Fruit fly (Drosophila melanogaster) whole organism, prepupa: ENCODE results near the gene CG33648.

Experiments used
- Blimp-1 ChIP-seq: fragments of 200-800 bp; sonication (Bioruptor generic); optimal IDR thresholded peaks from 3 replicates; lab custom pipeline; 2017; ENCODE audit warnings: missing biosample characterization, missing genetic modification characterization, mild to moderate bottlenecking, moderate library complexity, missing genetic modification reagents
- CG10631 ChIP-seq: fragments of 200-800 bp; sonication (Bioruptor generic); optimal IDR thresholded peaks from 2 replicates; lab custom pipeline; 2016; ENCODE audit warnings: missing biosample characterization, missing genetic modification characterization
- CG10669 ChIP-seq: fragments of 200-800 bp; sonication (Bioruptor generic); optimal IDR thresholded peaks from 3 replicates; lab custom pipeline; 2018; ENCODE audit warnings: missing biosample characterization, mild to moderate bottlenecking, missing genetic modification characterization, moderate library complexity
- CG11294 ChIP-seq: fragments of 200-800 bp; sonication (Bioruptor generic); IDR thresholded peaks from 2 replicates; pipeline ENCODE4 v1.3.6; 2022; ENCODE audit warnings: missing biosample characterization, missing genetic modification characterization
- CG11762 ChIP-seq: fragments of 200-800 bp; sonication (Bioruptor generic); optimal IDR thresholded peaks from 3 replicates; lab custom pipeline; 2016; ENCODE audit warnings: missing biosample characterization, missing genetic modification characterization; ENCODE audit not compliant: insufficient read depth
- CG15336 ChIP-seq: fragments of 200-800 bp; sonication (Bioruptor generic); IDR thresholded peaks from 2 replicates; pipeline ENCODE4 v1.3.6; 2022; ENCODE audit warnings: missing biosample characterization, missing genetic modification characterization
- CG3032 ChIP-seq: fragments of 200-800 bp; optimal IDR thresholded peaks from 2 replicates; lab custom pipeline; 2019; ENCODE audit warnings: missing biosample characterization, mild to moderate bottlenecking, missing genetic modification characterization, moderate library complexity
- CG32006 ChIP-seq: fragments of 200-800 bp; sonication (Bioruptor generic); optimal IDR thresholded peaks from 3 replicates; lab custom pipeline; 2017; ENCODE audit warnings: missing biosample characterization, mild to moderate bottlenecking, missing genetic modification characterization
- CG3919 ChIP-seq: fragments of 200-800 bp; sonication (Bioruptor generic); optimal IDR thresholded peaks from 3 replicates; lab custom pipeline; 2016; ENCODE audit warnings: missing biosample characterization, missing genetic modification characterization
- CG4318 ChIP-seq: fragments of 200-800 bp; sonication (Bioruptor generic); optimal IDR thresholded peaks from 3 replicates; lab custom pipeline; 2017; ENCODE audit warnings: missing biosample characterization, mild to moderate bottlenecking, missing genetic modification characterization
- CG6276 ChIP-seq: fragments of 200-800 bp; sonication (Bioruptor generic); optimal IDR thresholded peaks from 2 replicates; lab custom pipeline; 2017; ENCODE audit warnings: missing biosample characterization, mild to moderate bottlenecking, missing genetic modification characterization
- CG6792 ChIP-seq: fragments of 200-800 bp; sonication (Bioruptor generic); optimal IDR thresholded peaks from 3 replicates; lab custom pipeline; 2016; ENCODE audit warnings: missing biosample characterization, missing genetic modification characterization
- CG6808 ChIP-seq: fragments of 200-800 bp; sonication (Bioruptor generic); optimal IDR thresholded peaks from 3 replicates; lab custom pipeline; 2017; ENCODE audit warnings: missing biosample characterization, missing genetic modification characterization, mild to moderate bottlenecking, moderate library complexity, missing genetic modification reagents
- CG6854 ChIP-seq: fragments of 200-800 bp; sonication (Bioruptor generic); optimal IDR thresholded peaks from 2 replicates; lab custom pipeline; 2017; ENCODE audit warnings: missing biosample characterization, mild to moderate bottlenecking, missing genetic modification characterization
- CG8119 ChIP-seq: fragments of 200-800 bp; sonication (Bioruptor generic); IDR thresholded peaks from 3 replicates; pipeline ENCODE4 v1.3.6; 2022; ENCODE audit warnings: missing biosample characterization, missing genetic modification characterization
- CG8319 ChIP-seq: fragments of 200-800 bp; sonication (Bioruptor generic); optimal IDR thresholded peaks from 3 replicates; lab custom pipeline; 2016; ENCODE audit warnings: missing biosample characterization, missing genetic modification characterization
- CG8632 ChIP-seq: fragments of 200-800 bp; sonication (Bioruptor generic); optimal IDR thresholded peaks from 3 replicates; lab custom pipeline; 2016; ENCODE audit warnings: missing biosample characterization, missing genetic modification characterization
- Eip75B ChIP-seq: fragments of 200-800 bp; sonication (Bioruptor generic); optimal IDR thresholded peaks from 3 replicates; lab custom pipeline; 2016; ENCODE audit warnings: missing biosample characterization, missing genetic modification characterization
- Eip78C ChIP-seq: fragments of 200-800 bp; sonication (Bioruptor generic); peaks from one replicate; lab custom pipeline; 2016; ENCODE audit warnings: missing biosample characterization, missing genetic modification characterization
- Eip93F ChIP-seq: fragments of 200-800 bp; sonication (Bioruptor generic); optimal IDR thresholded peaks from 2 replicates; lab custom pipeline; 2016; ENCODE audit warnings: missing biosample characterization, mild to moderate bottlenecking, missing genetic modification characterization
- Ets21C ChIP-seq: fragments of 200-800 bp; sonication (Bioruptor generic); optimal IDR thresholded peaks from 3 replicates; lab custom pipeline; 2016; ENCODE audit warnings: missing biosample characterization, missing genetic modification characterization
- Ets96B ChIP-seq: fragments of 200-800 bp; optimal IDR thresholded peaks from 2 replicates; lab custom pipeline; 2019; ENCODE audit warnings: missing biosample characterization, mild to moderate bottlenecking, missing genetic modification characterization, moderate library complexity
- Gug ChIP-seq: fragments of 200-800 bp; sonication (Bioruptor generic); IDR thresholded peaks from 2 replicates; pipeline ENCODE4 v1.3.6; 2022; ENCODE audit warnings: missing biosample characterization, missing genetic modification characterization
- Hr4 ChIP-seq: fragments of 200-800 bp; sonication (Bioruptor generic); optimal IDR thresholded peaks from 3 replicates; lab custom pipeline; 2016; ENCODE audit warnings: missing biosample characterization, missing genetic modification characterization
- Lpt ChIP-seq: fragments of 200-800 bp; sonication (Bioruptor generic); optimal IDR thresholded peaks from 3 replicates; lab custom pipeline; 2016; ENCODE audit warnings: missing biosample characterization, missing genetic modification characterization
- Met ChIP-seq: fragments of 200-800 bp; sonication (Bioruptor generic); optimal IDR thresholded peaks from 3 replicates; lab custom pipeline; 2016; ENCODE audit warnings: missing biosample characterization, missing genetic modification characterization
- OdsH ChIP-seq: fragments of 200-800 bp; sonication (Bioruptor generic); optimal IDR thresholded peaks from 3 replicates; lab custom pipeline; 2016; ENCODE audit warnings: missing biosample characterization, missing genetic modification characterization
- Smox ChIP-seq: fragments of 200-800 bp; sonication (Bioruptor generic); optimal IDR thresholded peaks from 3 replicates; lab custom pipeline; 2016; ENCODE audit warnings: missing biosample characterization, missing genetic modification characterization
- Sox102F ChIP-seq: fragments of 200-800 bp; sonication (Bioruptor generic); optimal IDR thresholded peaks from 2 replicates; lab custom pipeline; 2016; ENCODE audit warnings: missing biosample characterization, mild to moderate bottlenecking, missing genetic modification characterization
- Sox14 ChIP-seq: fragments of 200-800 bp; sonication (Bioruptor generic); optimal IDR thresholded peaks from 3 replicates; lab custom pipeline; 2016; ENCODE audit warnings: missing biosample characterization, missing genetic modification characterization
- Sox15 ChIP-seq: fragments of 200-800 bp; sonication (Bioruptor generic); optimal IDR thresholded peaks from 3 replicates; lab custom pipeline; 2016; ENCODE audit warnings: missing biosample characterization, missing genetic modification characterization
- achi ChIP-seq: fragments of 200-800 bp; sonication (Bioruptor generic); optimal IDR thresholded peaks from 3 replicates; lab custom pipeline; 2016; ENCODE audit warnings: missing biosample characterization, missing genetic modification characterization
- acj6 ChIP-seq: fragments of 200-800 bp; sonication (Bioruptor generic); optimal IDR thresholded peaks from 3 replicates; lab custom pipeline; 2016; ENCODE audit warnings: missing biosample characterization, missing genetic modification characterization
- cyc ChIP-seq: fragments of 200-800 bp; sonication (Bioruptor generic); optimal IDR thresholded peaks from 3 replicates; lab custom pipeline; 2016; ENCODE audit warnings: missing biosample characterization, missing genetic modification characterization
- dac ChIP-seq: fragments of 200-800 bp; sonication (Bioruptor generic); optimal IDR thresholded peaks from 2 replicates; lab custom pipeline; 2017; ENCODE audit warnings: missing biosample characterization, mild to moderate bottlenecking, missing genetic modification characterization
- dsx ChIP-seq: fragments of 200-800 bp; optimal IDR thresholded peaks from 3 replicates; lab custom pipeline; 2019; ENCODE audit warnings: missing biosample characterization, mild to moderate bottlenecking, missing genetic modification characterization, moderate library complexity; ENCODE audit not compliant: poor library complexity, severe bottlenecking
- esn ChIP-seq: fragments of 200-800 bp; sonication (Bioruptor generic); optimal IDR thresholded peaks from 2 replicates; lab custom pipeline; 2016; ENCODE audit warnings: missing biosample characterization, mild to moderate bottlenecking, missing genetic modification characterization, moderate library complexity
- fd59A ChIP-seq: fragments of 200-800 bp; sonication (Bioruptor generic); optimal IDR thresholded peaks from 2 replicates; lab custom pipeline; 2017; ENCODE audit warnings: missing biosample characterization, mild to moderate bottlenecking, missing genetic modification characterization, missing genetic modification reagents
- lz ChIP-seq: fragments of 200-800 bp; sonication (Bioruptor generic); optimal IDR thresholded peaks from 3 replicates; lab custom pipeline; 2016; ENCODE audit warnings: missing biosample characterization, missing genetic modification characterization
- pdm3 ChIP-seq: fragments of 200-800 bp; sonication (Bioruptor generic); optimal IDR thresholded peaks from 3 replicates; lab custom pipeline; 2016; ENCODE audit warnings: missing biosample characterization, missing genetic modification characterization
- salr ChIP-seq, 2 experiments: fragments of 200-800 bp; sonication (Bioruptor generic); optimal IDR thresholded peaks; 3 replicates each; lab custom pipeline; 2016 to 2018; ENCODE audit warnings: missing biosample characterization in 2 of 2, missing genetic modification characterization in 2 of 2, mild to moderate bottlenecking in 1 of 2
- spab ChIP-seq: fragments of 200-800 bp; sonication (Bioruptor generic); optimal IDR thresholded peaks from 2 replicates; lab custom pipeline; 2017; ENCODE audit warnings: missing biosample characterization, mild to moderate bottlenecking, missing genetic modification characterization, missing genetic modification reagents
- ss ChIP-seq, 2 experiments: fragments of 200-800 bp; sonication (Bioruptor generic); optimal IDR thresholded peaks; 2 replicates in 1 of 2; 3 replicates in 1 of 2; lab custom pipeline; 2017 to 2018; ENCODE audit warnings: mild to moderate bottlenecking in 2 of 2, missing biosample characterization in 2 of 2, missing genetic modification characterization in 2 of 2, moderate library complexity in 1 of 2
- svp ChIP-seq: fragments of 200-800 bp; sonication (Bioruptor generic); peaks from one replicate; lab custom pipeline; 2016; ENCODE audit warnings: missing biosample characterization, missing genetic modification characterization
- topi ChIP-seq: fragments of 200-800 bp; sonication (Bioruptor generic); optimal IDR thresholded peaks from 3 replicates; lab custom pipeline; 2016; ENCODE audit warnings: missing biosample characterization, missing genetic modification characterization
- vri ChIP-seq: fragments of 200-800 bp; sonication (Bioruptor generic); optimal IDR thresholded peaks from 3 replicates; lab custom pipeline; 2016; ENCODE audit warnings: missing biosample characterization, mild to moderate bottlenecking, missing genetic modification characterization

The CG33648 gene

dm6 chr2L:14573216-14573909 lies 49.3 kb downstream of the CG33648 start (continued):
- TF ChIP-seq Lpt (GFP tag; lab: Kevin White, UChicago) (peak; percentile 28), Eip93F (peak; percentile 89), Ets96B (tag; lab: Kevin White, UChicago) (peak; percentile 65), CG6808 (GFP tag; lab: Kevin White, UChicago) (peak; percentile 35), lz (peak; percentile 88), vri (GFP tag; lab: Kevin White, UChicago) (peak; percentile 73), salr (GFP tag; optimal IDR thresholded peaks at IDR 0.05; lab: Kevin White, UChicago) (peak in 1 of 2 experiments; percentile 0), Blimp-1 (GFP tag; lab: Kevin White, UChicago) (peak; percentile 64), Sox102F (GFP tag; lab: Kevin White, UChicago) (peak; percentile 84), Eip78C (peak; percentile 97), achi (peak; percentile 76), CG8119 (peak; percentile 88), dsx (GFP tag; lab: Kevin White, UChicago) (peak; percentile 55), Sox15 (GFP tag; lab: Kevin White, UChicago) (peak; percentile 69), spab (GFP tag; lab: Kevin White, UChicago) (peak; percentile 48), Sox14 (GFP tag; lab: Kevin White, UChicago) (peak; percentile 75)

- peak in 1 of 2 experiments; percentile 4 for TF ChIP-seq ss (GFP tag; optimal IDR thresholded peaks at IDR 0.05; lab: Kevin White, UChicago)
- peak; percentile 19 for TF ChIP-seq CG10631
- peak; percentile 23 for TF ChIP-seq CG3032 (tag; lab: Kevin White, UChicago)
- peak; percentile 36 for TF ChIP-seq Lpt (GFP tag; lab: Kevin White, UChicago)
- TF ChIP-seq CG11294 (GFP tag; lab: Robert Waterston, UW), result no peak
- peak; percentile 27 for TF ChIP-seq Met (GFP tag; lab: Kevin White, UChicago)
- TF ChIP-seq CG32006 (GFP tag; lab: Kevin White, UChicago), result peak; percentile 55
- TF ChIP-seq spab (GFP tag; lab: Kevin White, UChicago), result peak; percentile 34
- peak; percentile 36 for TF ChIP-seq Sox14 (GFP tag; lab: Kevin White, UChicago)
- peak; percentile 39 for TF ChIP-seq Ets96B (tag; lab: Kevin White, UChicago)
- TF ChIP-seq CG6276, result no peak
- TF ChIP-seq Eip78C, result peak; percentile 87
- TF ChIP-seq CG6808 (GFP tag; lab: Kevin White, UChicago), result peak; percentile 42
- no peak for TF ChIP-seq Sox15 (GFP tag; lab: Kevin White, UChicago)
- TF ChIP-seq dac (GFP tag; lab: Kevin White, UChicago), result no peak
- TF ChIP-seq OdsH (GFP tag; lab: Kevin White, UChicago), result peak; percentile 49
- peak; percentile 38 for TF ChIP-seq pdm3 (GFP tag; lab: Kevin White, UChicago)
- TF ChIP-seq CG3919 (GFP tag; lab: Kevin White, UChicago), result peak; percentile 50
- TF ChIP-seq CG10669, result peak; percentile 31
- TF ChIP-seq achi, result peak; percentile 39
- peak; percentile 0 for TF ChIP-seq CG8632 (GFP tag; lab: Kevin White, UChicago)
- TF ChIP-seq Hr4 (GFP tag; lab: Kevin White, UChicago), result peak; percentile 14
- no peak for TF ChIP-seq vri (GFP tag; lab: Kevin White, UChicago)
- TF ChIP-seq Sox102F (GFP tag; lab: Kevin White, UChicago), result peak; percentile 7
- no peak for TF ChIP-seq Gug (GFP tag; lab: Robert Waterston, UW)
- TF ChIP-seq cyc, result no peak
- TF ChIP-seq svp (GFP tag; lab: Kevin White, UChicago), result peak; percentile 44
- TF ChIP-seq acj6, result peak; percentile 5
- peak; percentile 46 for TF ChIP-seq Eip75B (GFP tag; lab: Kevin White, UChicago)
- TF ChIP-seq salr (GFP tag; optimal IDR thresholded peaks at IDR 0.05; lab: Kevin White, UChicago), result no peak
- TF ChIP-seq esn, result peak; percentile 16
- TF ChIP-seq topi, result peak; percentile 14
- TF ChIP-seq Blimp-1 (GFP tag; lab: Kevin White, UChicago), result no peak
- no peak for TF ChIP-seq CG11762 (GFP tag; lab: Kevin White, UChicago)
- peak; percentile 25 for TF ChIP-seq Smox
- peak; percentile 8 for TF ChIP-seq CG4318 (GFP tag; lab: Kevin White, UChicago)
- no peak for TF ChIP-seq lz
- TF ChIP-seq CG6854 (GFP tag; lab: Kevin White, UChicago), result no peak
- TF ChIP-seq CG8119, result peak; percentile 44; the same call in 1 of the 3 replicates
- 0 out of 2 replicates have a peak, but pooled peaks have one; percentile 19 for TF ChIP-seq CG15336 (GFP tag; lab: Robert Waterston, UW)
- TF ChIP-seq CG6792 (GFP tag; lab: Kevin White, UChicago), result peak; percentile 21
- no peak for TF ChIP-seq CG8319 (GFP tag; lab: Kevin White, UChicago)
- TF ChIP-seq Ets21C, result no peak
- TF ChIP-seq fd59A (GFP tag; lab: Kevin White, UChicago), result no peak
Observed at dm6 chr2L:14574852-14575251, 50.7 kb downstream of the CG33648 start.
